Worm (Caenorhabditis elegans) whole organism, L4 larva: Measurements from ENCODE around the gene ZC84.7.

Experiments used
- F37D6.2 ChIP-seq: sonication (generic microtip); optimal IDR thresholded peaks from 2 replicates; lab custom pipeline; 2016; ENCODE audit warnings: mild to moderate bottlenecking, missing genetic modification characterization, missing compliant biosample characterization
- F49E8.2 ChIP-seq: sonication (generic microtip); optimal IDR thresholded peaks from 2 replicates; lab custom pipeline; 2016; ENCODE audit warnings: missing compliant biosample characterization, mild to moderate bottlenecking, missing genetic modification characterization, borderline replicate concordance
- R02D3.7 ChIP-seq: fragments of 150-350 bp; sonication (generic microtip); optimal IDR thresholded peaks from 3 replicates; lab custom pipeline; 2014; ENCODE audit warnings: missing biosample characterization, missing genetic modification characterization
- T20F7.1 ChIP-seq: fragments of 200-800 bp; sonication (Bioruptor generic); optimal IDR thresholded peaks from 2 replicates; lab custom pipeline; 2018; ENCODE audit warnings: mild to moderate bottlenecking, missing genetic modification characterization, missing compliant biosample characterization
- T26A8.4 ChIP-seq: fragments of 200-800 bp; sonication (Bioruptor generic); IDR thresholded peaks from 2 replicates; pipeline ENCODE4 v1.3.6; 2022; ENCODE audit warnings: missing genetic modification characterization, missing compliant biosample characterization
- Y48G9A.11 ChIP-seq: fragments of 200-800 bp; sonication (Bioruptor generic); IDR thresholded peaks from 2 replicates; pipeline ENCODE4 v1.3.6; 2022; ENCODE audit warnings: missing genetic modification reagents, missing genetic modification characterization, missing compliant biosample characterization
- aha-1 ChIP-seq: fragments of 150-350 bp; peaks from one replicate; lab custom pipeline; 2014; ENCODE audit warnings: missing biosample characterization, missing genetic modification characterization
- attf-4 ChIP-seq: sonication (generic microtip); optimal IDR thresholded peaks from 3 replicates; lab custom pipeline; 2017; ENCODE audit warnings: missing biosample characterization, missing genetic modification characterization
- ceh-28 ChIP-seq: fragments of 150-350 bp; optimal IDR thresholded peaks from 2 replicates; lab custom pipeline; 2014; ENCODE audit warnings: missing biosample characterization, missing genetic modification reagents, missing genetic modification characterization
- ceh-32 ChIP-seq: sonication (generic microtip); optimal IDR thresholded peaks from 2 replicates; lab custom pipeline; 2016; ENCODE audit warnings: mild to moderate bottlenecking, missing genetic modification characterization, missing compliant biosample characterization; ENCODE audit not compliant: poor library complexity
- cey-2 ChIP-seq: sonication (generic microtip); optimal IDR thresholded peaks from 3 replicates; lab custom pipeline; 2017; ENCODE audit warnings: missing genetic modification characterization, mild to moderate bottlenecking, missing compliant biosample characterization, antibody characterized with exemption, borderline replicate concordance; ENCODE audit not compliant: insufficient read depth
- ctbp-1 ChIP-seq: fragments of 200-800 bp; sonication (Bioruptor generic); IDR thresholded peaks from 2 replicates; pipeline ENCODE4 v1.3.6; 2022; ENCODE audit warnings: missing genetic modification reagents, missing genetic modification characterization, missing compliant biosample characterization
- daf-16 ChIP-seq, 3 experiments: sonication (generic microtip); optimal IDR thresholded peaks; 2 replicates each; lab custom pipeline; 2016 to 2017; ENCODE audit warnings: missing genetic modification characterization in 3 of 3, missing genetic modification reagents in 3 of 3, mild to moderate bottlenecking in 2 of 3, missing compliant biosample characterization in 2 of 3, missing biosample characterization in 1 of 3, moderate library complexity in 1 of 3
- dmd-6 ChIP-seq: fragments of 200-800 bp; sonication (Bioruptor generic); IDR thresholded peaks from 2 replicates; pipeline ENCODE4 v1.3.6; 2022; ENCODE audit warnings: missing genetic modification reagents, missing genetic modification characterization, missing compliant biosample characterization
- dmd-8 ChIP-seq: fragments of 200-800 bp; sonication (Bioruptor generic); IDR thresholded peaks from 2 replicates; pipeline ENCODE4 v1.3.6; 2022; ENCODE audit warnings: missing genetic modification characterization, missing compliant biosample characterization
- dpl-1 ChIP-seq: fragments of 150-350 bp; optimal IDR thresholded peaks from 2 replicates; lab custom pipeline; 2014; ENCODE audit warnings: missing biosample characterization, missing genetic modification reagents, missing genetic modification characterization
- dve-1 ChIP-seq: sonication (generic microtip); optimal IDR thresholded peaks from 2 replicates; lab custom pipeline; 2017; ENCODE audit warnings: antibody characterized with exemption, mild to moderate bottlenecking, missing genetic modification characterization, missing compliant biosample characterization; ENCODE audit not compliant: insufficient read depth
- hif-1 ChIP-seq, 2 experiments: sonication (generic microtip); optimal IDR thresholded peaks; 2 replicates each; lab custom pipeline; 2016 to 2017; ENCODE audit warnings: missing compliant biosample characterization in 2 of 2, missing genetic modification characterization in 2 of 2, missing genetic modification reagents in 2 of 2, missing genotype in 2 of 2, mild to moderate bottlenecking in 1 of 2
- hlh-11 ChIP-seq: fragments of 200-800 bp; sonication (Bioruptor generic); optimal IDR thresholded peaks from 2 replicates; lab custom pipeline; 2018; ENCODE audit warnings: mild to moderate bottlenecking, missing genetic modification characterization, missing compliant biosample characterization
- hlh-30 ChIP-seq: sonication (generic microtip); optimal IDR thresholded peaks from 2 replicates; lab custom pipeline; 2017; ENCODE audit warnings: antibody characterized with exemption, mild to moderate bottlenecking, missing genetic modification characterization, missing compliant biosample characterization; ENCODE audit not compliant: insufficient read depth
- lim-7 ChIP-seq: fragments of 200-800 bp; sonication (Bioruptor generic); IDR thresholded peaks from 2 replicates; pipeline ENCODE4 v1.3.6; 2022; ENCODE audit warnings: missing genetic modification characterization, missing compliant biosample characterization
- lin-13 ChIP-seq: fragments of 150-350 bp; optimal IDR thresholded peaks from 2 replicates; lab custom pipeline; 2014; ENCODE audit warnings: missing biosample characterization, missing genetic modification reagents, missing genetic modification characterization
- lin-15B ChIP-seq: fragments of 150-350 bp; sonication (generic microtip); optimal IDR thresholded peaks from 3 replicates; lab custom pipeline; 2014; ENCODE audit warnings: missing biosample characterization, missing genetic modification characterization
- lin-38 ChIP-seq: fragments of 200-800 bp; sonication (Bioruptor generic); IDR thresholded peaks from 2 replicates; pipeline ENCODE4 v1.3.6; 2022; ENCODE audit warnings: missing genetic modification reagents, missing genetic modification characterization, missing compliant biosample characterization
- lir-3 ChIP-seq: sonication (generic microtip); optimal IDR thresholded peaks from 2 replicates; lab custom pipeline; 2016; ENCODE audit warnings: mild to moderate bottlenecking, missing genetic modification characterization, missing compliant biosample characterization
- lsy-2 ChIP-seq, 2 experiments: fragments of 150-350 bp in 1 of 2; sonication (generic microtip) in 1 of 2; optimal IDR thresholded peaks; 2 replicates each; lab custom pipeline; 2014 to 2017; ENCODE audit warnings: missing biosample characterization in 2 of 2, missing genetic modification characterization in 2 of 2
- madf-5 ChIP-seq, 2 experiments: fragments of 200-800 bp; sonication (Bioruptor generic); IDR thresholded peaks; 2 replicates each; pipeline ENCODE4 v1.3.6; 2022; ENCODE audit warnings: missing compliant biosample characterization in 2 of 2, missing genetic modification characterization in 2 of 2
- mep-1 ChIP-seq: fragments of 150-350 bp; sonication (generic microtip); optimal IDR thresholded peaks from 3 replicates; lab custom pipeline; 2014; ENCODE audit warnings: missing biosample characterization, missing genetic modification characterization
- mes-2 ChIP-seq: sonication (generic microtip); optimal IDR thresholded peaks from 2 replicates; lab custom pipeline; 2016; ENCODE audit warnings: missing genotype, mild to moderate bottlenecking, missing genetic modification characterization, missing compliant biosample characterization; ENCODE audit not compliant: poor library complexity, severe bottlenecking
- nhr-102 ChIP-seq: sonication (generic microtip); optimal IDR thresholded peaks from 2 replicates; lab custom pipeline; 2016; ENCODE audit warnings: mild to moderate bottlenecking, missing genetic modification characterization, moderate library complexity, missing compliant biosample characterization
- nhr-25 ChIP-seq: sonication (generic microtip); optimal IDR thresholded peaks from 2 replicates; lab custom pipeline; 2017; ENCODE audit warnings: missing genetic modification characterization, mild to moderate bottlenecking, missing compliant biosample characterization, antibody characterized with exemption, moderate library complexity, borderline replicate concordance; ENCODE audit not compliant: insufficient read depth
- nhr-28 ChIP-seq: fragments of 150-350 bp; optimal IDR thresholded peaks from 2 replicates; lab custom pipeline; 2014; ENCODE audit warnings: missing biosample characterization, missing genetic modification characterization
- nhr-42 ChIP-seq: fragments of 200-800 bp; sonication (Bioruptor generic); IDR thresholded peaks from 2 replicates; pipeline ENCODE4 v1.3.6; 2022; ENCODE audit warnings: missing genetic modification characterization, missing compliant biosample characterization
- nhr-6 ChIP-seq: fragments of 150-350 bp; optimal IDR thresholded peaks from 2 replicates; lab custom pipeline; 2014; ENCODE audit warnings: missing biosample characterization, missing genetic modification characterization
- nhr-76 ChIP-seq: fragments of 150-350 bp; optimal IDR thresholded peaks from 2 replicates; lab custom pipeline; 2014; ENCODE audit warnings: missing biosample characterization, missing genetic modification characterization
- nhr-77 ChIP-seq: fragments of 150-350 bp; optimal IDR thresholded peaks from 2 replicates; lab custom pipeline; 2014; ENCODE audit warnings: missing biosample characterization, missing genetic modification characterization
- pqm-1 ChIP-seq: sonication (generic microtip); optimal IDR thresholded peaks from 2 replicates; lab custom pipeline; 2017; ENCODE audit warnings: missing biosample characterization, missing genetic modification characterization
- saeg-2 ChIP-seq: fragments of 200-800 bp; sonication (Bioruptor generic); IDR thresholded peaks from 2 replicates; pipeline ENCODE4 v1.3.6; 2022; ENCODE audit warnings: missing genetic modification reagents, missing genetic modification characterization, missing compliant biosample characterization
- set-16 ChIP-seq: fragments of 200-800 bp; sonication (Bioruptor generic); IDR thresholded peaks from 2 replicates; pipeline ENCODE4 v1.3.6; 2022; ENCODE audit warnings: missing genetic modification reagents, missing genetic modification characterization, missing compliant biosample characterization
- snpc-4 ChIP-seq: fragments of 150-350 bp; optimal IDR thresholded peaks from 2 replicates; lab custom pipeline; 2014; ENCODE audit warnings: missing biosample characterization, missing genetic modification characterization
- unc-130 ChIP-seq: sonication (generic microtip); optimal IDR thresholded peaks from 2 replicates; lab custom pipeline; 2016; ENCODE audit warnings: missing genetic modification reagents, missing genetic modification characterization, missing compliant biosample characterization
- unc-62 ChIP-seq, 3 experiments: fragments of 150-350 bp in 1 of 3; sonication (generic microtip); optimal IDR thresholded peaks in 2 of 3; peaks in 1 of 3; 1 replicate in 1 of 3; 2 replicates in 2 of 3; lab custom pipeline; 2014 to 2017; ENCODE audit warnings: missing biosample characterization in 3 of 3, missing genetic modification characterization in 3 of 3, missing genetic modification reagents in 3 of 3, missing genotype in 1 of 3
- vab-7 ChIP-seq: fragments of 200-800 bp; sonication (Bioruptor generic); IDR thresholded peaks from 2 replicates; pipeline ENCODE4 v1.3.6; 2022; ENCODE audit warnings: missing genetic modification reagents, missing genetic modification characterization, missing compliant biosample characterization
- zag-1 ChIP-seq: fragments of 150-350 bp; optimal IDR thresholded peaks from 2 replicates; lab custom pipeline; 2014; ENCODE audit warnings: missing biosample characterization, missing genetic modification characterization
- zfp-3 ChIP-seq: fragments of 200-800 bp; sonication (Bioruptor generic); conservative IDR thresholded peaks from 2 replicates; pipeline ENCODE4 v1.3.6; 2022; ENCODE audit warnings: missing genetic modification reagents, missing genetic modification characterization, missing compliant biosample characterization
- ztf-7 ChIP-seq: fragments of 150-350 bp; optimal IDR thresholded peaks from 2 replicates; lab custom pipeline; 2014; ENCODE audit warnings: missing biosample characterization, missing genetic modification characterization

The ZC84.7 gene

DNA sequence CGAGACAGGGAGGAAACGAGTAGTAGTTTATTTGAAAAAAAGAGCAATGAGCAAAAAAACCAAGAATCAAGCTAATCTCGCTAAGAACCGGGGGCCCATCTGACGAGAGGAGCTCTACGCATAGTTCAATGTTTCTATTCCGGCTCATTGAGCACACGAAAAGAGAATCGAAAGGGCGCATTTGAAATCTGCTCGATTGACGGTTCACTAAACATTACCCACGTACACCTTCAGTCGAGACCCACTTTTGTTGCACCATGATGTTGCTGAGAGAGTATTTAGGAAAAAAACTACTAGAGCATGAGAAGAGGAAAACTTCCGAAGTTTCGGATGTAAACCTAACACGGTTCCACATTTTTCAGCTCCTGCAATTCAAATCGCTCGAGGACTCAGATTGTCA is 39.2 kb downstream of the ZC84.7 start:
- TF ChIP-seq nhr-77 (tag; lab: Kevin White, UChicago), result no peak
- TF ChIP-seq nhr-6 (tag; lab: Kevin White, UChicago), result no peak
- TF ChIP-seq attf-4 (tag; lab: Kevin White, UChicago), result no peak
- no peak for TF ChIP-seq F37D6.2 (tag; lab: Kevin White, UChicago)
- TF ChIP-seq lin-15B (tag; lab: Kevin White, UChicago), result no peak
- no peak for TF ChIP-seq R02D3.7 (tag; lab: Kevin White, UChicago)
- TF ChIP-seq set-16, result no peak
- no peak for TF ChIP-seq nhr-25 (tag; lab: Kevin White, UChicago)
- TF ChIP-seq cey-2, result no peak
- no peak for TF ChIP-seq lsy-2 (tag; optimal IDR thresholded peaks at IDR 0.05; lab: Kevin White, UChicago)
- no peak for TF ChIP-seq ceh-32 (tag; lab: Kevin White, UChicago)
- TF ChIP-seq hlh-11 (tag; lab: Kevin White, UChicago), result no peak
- TF ChIP-seq pqm-1 (tag; lab: Kevin White, UChicago), result no peak
- no peak for TF ChIP-seq hif-1 (tag; optimal IDR thresholded peaks at IDR 0.05; lab: Kevin White, UChicago)
- TF ChIP-seq unc-130 (GFP tag; lab: Kevin White, UChicago), result no peak
- no peak for TF ChIP-seq vab-7
- TF ChIP-seq saeg-2 (GFP tag; lab: Robert Waterston, UW), result no peak

ce11 chrIII:9228190-9228589 is 42.4 kb downstream of the ZC84.7 start:
- TF ChIP-seq T26A8.4 (GFP tag; lab: Robert Waterston, UW) (no peak), mep-1 (tag; lab: Kevin White, UChicago) (peak; percentile 41), dve-1 (peak; percentile 4), dpl-1 (GFP tag; lab: Kevin White, UChicago) (peak; percentile 87), dmd-6 (no peak), hlh-11 (tag; lab: Kevin White, UChicago) (peak; percentile 30), lsy-2 (tag; optimal IDR thresholded peaks at IDR 0.05; lab: Kevin White, UChicago) (peak in 1 of 2 experiments; percentile 66), lin-38 (GFP tag; lab: Robert Waterston, UW) (peak; percentile 76), hlh-30 (tag; lab: Kevin White, UChicago) (peak; percentile 35), unc-62 (GFP tag; optimal IDR thresholded peaks at IDR 0.05 in 1 of 2; lab: Kevin White, UChicago) (peak in 1 of 2 experiments; percentile 41), unc-62 (tag; optimal IDR thresholded peaks at IDR 0.05; lab: Kevin White, UChicago) (no peak), lim-7 (GFP tag; lab: Robert Waterston, UW) (no peak), T20F7.1 (GFP tag; lab: Kevin White, UChicago) (no peak), daf-16 (GFP tag; optimal IDR thresholded peaks at IDR 0.05; lab: Kevin White, UChicago) (no peak), daf-16 (tag; optimal IDR thresholded peaks at IDR 0.05; lab: Kevin White, UChicago) (peak; percentile 23), mes-2 (tag; lab: Kevin White, UChicago) (peak; percentile 39)

DNA sequence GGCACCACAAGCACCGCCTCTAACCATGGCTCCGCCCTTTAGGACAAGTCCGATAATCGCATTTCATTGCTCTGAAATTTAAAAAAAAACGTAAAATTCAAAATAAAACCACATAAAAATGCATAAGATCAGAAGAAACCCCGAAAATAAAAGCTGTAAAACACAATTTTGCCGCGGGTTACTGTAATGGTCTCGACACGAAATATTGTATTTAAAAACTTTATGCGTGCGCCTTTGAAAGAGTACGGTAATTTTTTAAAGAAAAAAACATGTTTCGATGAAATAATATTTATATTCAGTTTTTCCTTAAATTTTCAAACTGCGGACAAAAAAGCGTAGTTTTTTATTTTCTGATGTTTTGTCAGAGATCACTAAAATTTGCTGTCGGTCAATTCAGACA is 42.9 kb downstream of the ZC84.7 start, which contains the start of gene rnr-1:
Gene rnr-1 (minus strand): TSS at position 77 of the 400 bp plus-strand sequence.
- TF ChIP-seq lin-38 (GFP tag; lab: Robert Waterston, UW) (peak; percentile 45; the same call in 1 of the 2 replicates), ctbp-1 (GFP tag; lab: Robert Waterston, UW) (no peak), aha-1 (tag; lab: Kevin White, UChicago) (peak; percentile 59), nhr-76 (tag; lab: Kevin White, UChicago) (no peak), nhr-28 (no peak), daf-16 (GFP tag; optimal IDR thresholded peaks at IDR 0.05; lab: Kevin White, UChicago) (no peak), daf-16 (tag; optimal IDR thresholded peaks at IDR 0.05; lab: Kevin White, UChicago) (no peak), F49E8.2 (peak; percentile 39), ztf-7 (tag; lab: Kevin White, UChicago) (no peak), F37D6.2 (tag; lab: Kevin White, UChicago) (no peak), dmd-6 (no peak), dmd-8 (no peak), ceh-28 (no peak), zfp-3 (GFP tag; lab: Robert Waterston, UW) (no peak), hlh-30 (tag; lab: Kevin White, UChicago) (no peak), snpc-4 (tag; lab: Kevin White, UChicago) (no peak), lsy-2 (tag; optimal IDR thresholded peaks at IDR 0.05; lab: Kevin White, UChicago) (peak in 1 of 2 experiments; percentile 59), lin-13 (GFP tag; lab: Kevin White, UChicago) (no peak), nhr-42 (GFP tag; lab: Robert Waterston, UW) (no peak), Y48G9A.11 (no peak), zag-1 (no peak), nhr-102 (tag; lab: Kevin White, UChicago) (no peak), lir-3 (tag; lab: Kevin White, UChicago) (no peak), madf-5 (GFP tag; IDR thresholded peaks at IDR 0.05; lab: Robert Waterston, UW) (no peak)
